Fruit fly (Drosophila melanogaster): ENCODE data around the gene bab2.

The bab2 gene

dm6 chr3L:1102295-1102990 lies 74.6 kb downstream of the bab2 start:
- TF ChIP-seq dl (GFP tag; optimal IDR thresholded peaks at IDR 0.05; ENCODE audit: insufficient read depth in 1 of 2, partially characterized antibody in 2 of 2) (peak in 1 of 2 experiments; percentile 23), dsf (GFP tag; optimal IDR thresholded peaks at IDR 0.05; ENCODE audit: borderline replicate concordance) (no peak), rgr (GFP tag; optimal IDR thresholded peaks at IDR 0.05) (no peak), psq (GFP tag; optimal IDR thresholded peaks at IDR 0.05) (peak; percentile 22), Dif (GFP tag; optimal IDR thresholded peaks at IDR 0.05; ENCODE audit: partially characterized antibody) (peak; percentile 34), Vsx2 (GFP tag; optimal IDR thresholded peaks at IDR 0.05; ENCODE audit: partially characterized antibody) (peak; percentile 94)

DNA sequence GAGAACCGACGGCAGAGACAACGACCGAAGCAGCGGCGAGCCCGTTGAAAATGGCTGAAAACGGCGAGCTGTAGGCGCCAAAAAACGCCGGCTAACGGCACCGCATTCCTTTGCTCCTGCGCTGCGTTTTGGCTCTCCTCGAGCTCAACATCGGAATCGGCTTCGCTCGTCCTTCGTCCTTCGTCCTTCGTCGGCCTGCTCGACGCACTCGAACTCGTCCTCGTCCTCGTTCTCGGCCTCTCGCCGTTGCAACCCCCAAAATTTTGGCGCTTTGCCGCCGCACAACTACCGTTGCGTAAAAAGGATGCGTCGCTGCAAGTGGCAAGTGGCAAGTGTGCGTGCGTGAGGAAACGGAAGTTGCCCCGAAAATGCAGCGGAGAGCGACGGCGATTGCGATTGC lies 75.6 kb downstream of the bab2 start:
- TF ChIP-seq lola (GFP tag; optimal IDR thresholded peaks at IDR 0.05) = no peak

DNA sequence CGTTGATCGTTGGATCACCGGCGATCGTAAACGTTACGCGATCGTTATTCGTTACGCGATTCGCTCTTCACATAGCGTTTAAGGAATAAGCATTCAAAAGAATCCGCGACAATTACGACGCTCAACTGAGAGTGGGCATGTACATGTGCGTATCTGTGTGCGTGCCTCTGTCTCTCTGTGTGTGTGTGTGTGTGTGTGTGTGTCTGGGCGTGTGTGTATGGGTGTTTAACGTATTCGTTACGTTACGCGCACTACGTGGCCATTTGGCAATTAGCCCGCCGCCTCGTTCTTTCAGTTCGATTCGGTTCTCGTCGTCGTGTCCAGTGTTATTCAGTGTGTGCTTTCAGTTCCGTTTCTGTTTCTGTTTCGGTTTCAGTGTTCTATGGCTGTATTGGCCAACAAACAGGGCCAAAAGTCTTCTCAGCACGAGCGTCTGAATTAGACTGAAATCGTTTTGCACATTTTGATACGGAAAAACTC lies 76.4 kb downstream of the bab2 start, which contains the start of gene bab1:
TSS of gene bab1 (minus strand) at position 430 of the 480 bp plus-strand sequence.
- TF ChIP-seq brk (GFP tag; optimal IDR thresholded peaks at IDR 0.05) = no peak
- no peak for TF ChIP-seq Abd-B (GFP tag; optimal IDR thresholded peaks at IDR 0.05)
- no peak for TF ChIP-seq foxo (GFP tag; optimal IDR thresholded peaks at IDR 0.05)
- no peak for TF ChIP-seq Dif (GFP tag; optimal IDR thresholded peaks at IDR 0.05; ENCODE audit: partially characterized antibody)
- no peak for TF ChIP-seq Rel (GFP tag; optimal IDR thresholded peaks at IDR 0.05)
- TF ChIP-seq Rel (tag; optimal IDR thresholded peaks at IDR 0.05) = no peak
- TF ChIP-seq Jra (GFP tag; optimal IDR thresholded peaks at IDR 0.05) = no peak
- no peak for TF ChIP-seq sv (GFP tag; optimal IDR thresholded peaks at IDR 0.05)
- TF ChIP-seq HLH106 (tag; optimal IDR thresholded peaks at IDR 0.05) = no peak
- no peak for TF ChIP-seq fru (GFP tag; optimal IDR thresholded peaks at IDR 0.05)
- no peak for TF ChIP-seq lola (GFP tag; optimal IDR thresholded peaks at IDR 0.05)
- TF ChIP-seq CG32264 (GFP tag; optimal IDR thresholded peaks at IDR 0.05) = no peak
- no peak for TF ChIP-seq rgr (GFP tag; optimal IDR thresholded peaks at IDR 0.05)

- TF ChIP-seq Dfd (GFP tag; optimal IDR thresholded peaks at IDR 0.05) (peak; percentile 94), CrebA (GFP tag; optimal IDR thresholded peaks at IDR 0.05; ENCODE audit: borderline replicate concordance) (no peak), HLH106 (tag; optimal IDR thresholded peaks at IDR 0.05) (no peak), fru (GFP tag; optimal IDR thresholded peaks at IDR 0.05) (no peak), dl (GFP tag; optimal IDR thresholded peaks at IDR 0.05; ENCODE audit: insufficient read depth in 1 of 2, partially characterized antibody in 2 of 2) (no peak), tai (GFP tag; optimal IDR thresholded peaks at IDR 0.05) (no peak)
These were observed 78.1 kb downstream of the bab2 start for dm6 chr3L:1099012-1099411.

dm6 chr3L:1098567-1098981 lies 78.5 kb downstream of the bab2 start:
- no peak for TF ChIP-seq woc (GFP tag; optimal IDR thresholded peaks at IDR 0.05)
- TF ChIP-seq pan (optimal IDR thresholded peaks at IDR 0.05) = no peak
- TF ChIP-seq CG9705 (GFP tag; optimal IDR thresholded peaks at IDR 0.05) = no peak
- TF ChIP-seq Hnf4 (GFP tag; optimal IDR thresholded peaks at IDR 0.05) = no peak
- TF ChIP-seq sage (GFP tag; optimal IDR thresholded peaks at IDR 0.05) = no peak
- TF ChIP-seq lola (GFP tag; optimal IDR thresholded peaks at IDR 0.05) = no peak
- TF ChIP-seq dl (GFP tag; optimal IDR thresholded peaks at IDR 0.05; ENCODE audit: insufficient read depth in 1 of 2, partially characterized antibody in 2 of 2) = peak; percentile 82 to 89
- TF ChIP-seq psq (GFP tag; optimal IDR thresholded peaks at IDR 0.05) = peak; percentile 82
- TF ChIP-seq N (GFP tag; optimal IDR thresholded peaks at IDR 0.05) = no peak
- TF ChIP-seq Vsx2 (GFP tag; optimal IDR thresholded peaks at IDR 0.05; ENCODE audit: partially characterized antibody) = peak; percentile 60
- no peak for TF ChIP-seq dsf (GFP tag; optimal IDR thresholded peaks at IDR 0.05; ENCODE audit: borderline replicate concordance)
- no peak for TF ChIP-seq HLH106 (tag; optimal IDR thresholded peaks at IDR 0.05)
- no peak for TF ChIP-seq Abd-B (GFP tag; optimal IDR thresholded peaks at IDR 0.05)
- no peak for TF ChIP-seq Hr83 (GFP tag; optimal IDR thresholded peaks at IDR 0.05; ENCODE audit: poor library complexity, severe bottlenecking)
- no peak for TF ChIP-seq br (GFP tag; optimal IDR thresholded peaks at IDR 0.05)
- TF ChIP-seq rgr (GFP tag; optimal IDR thresholded peaks at IDR 0.05) = no peak
- peak; percentile 89 for TF ChIP-seq Dif (GFP tag; optimal IDR thresholded peaks at IDR 0.05; ENCODE audit: partially characterized antibody)
- no peak for TF ChIP-seq Dfd (GFP tag; optimal IDR thresholded peaks at IDR 0.05)

Measured in whole organism, wandering third instar larva.